Worm (Caenorhabditis elegans) whole organism, young adult: ENCODE measurements around the gene srbc-20.

ENCODE experiments used
- B0336.3 ChIP-seq: fragments of 200-800 bp; sonication (Bioruptor generic); IDR thresholded peaks from 2 replicates; pipeline ENCODE4 v1.3.6; 2022; ENCODE audit warnings: missing genetic modification characterization, missing compliant biosample characterization
- C06A6.2 ChIP-seq: fragments of 200-800 bp; sonication (Bioruptor generic); conservative IDR thresholded peaks from 2 replicates; pipeline ENCODE4 v1.3.6; 2022; ENCODE audit warnings: missing genetic modification characterization, missing compliant biosample characterization
- F22D6.2 ChIP-seq: sonication (generic microtip); optimal IDR thresholded peaks from 2 replicates; lab custom pipeline; 2016; ENCODE audit warnings: mild to moderate bottlenecking, missing genetic modification characterization, missing compliant biosample characterization
- F33H1.4 ChIP-seq: fragments of 200-800 bp; sonication (Bioruptor generic); IDR thresholded peaks from 2 replicates; pipeline ENCODE4 v1.3.6; 2022; ENCODE audit warnings: missing genetic modification reagents, missing genetic modification characterization, missing compliant biosample characterization
- F37B4.10 ChIP-seq: fragments of 200-800 bp; sonication (Bioruptor generic); IDR thresholded peaks from 2 replicates; pipeline ENCODE4 v1.3.6; 2022; ENCODE audit warnings: missing genetic modification characterization, missing compliant biosample characterization
- K12H6.12 ChIP-seq: fragments of 200-800 bp; sonication (Bioruptor generic); optimal IDR thresholded peaks from 2 replicates; lab custom pipeline; 2018; ENCODE audit warnings: mild to moderate bottlenecking, missing genetic modification characterization, missing compliant biosample characterization
- Y79H2A.3 ChIP-seq: fragments of 200-800 bp; sonication (Bioruptor generic); conservative IDR thresholded peaks from 2 replicates; pipeline ENCODE4 v1.3.6; 2022; ENCODE audit warnings: missing genetic modification reagents, missing genetic modification characterization, missing compliant biosample characterization
- Y95B8A.8 ChIP-seq: fragments of 200-800 bp; sonication (Bioruptor generic); IDR thresholded peaks from 2 replicates; pipeline ENCODE4 v1.3.6; 2022; ENCODE audit warnings: missing genetic modification reagents, missing genetic modification characterization, missing compliant biosample characterization
- ZK185.1 ChIP-seq: sonication (generic microtip); optimal IDR thresholded peaks from 2 replicates; lab custom pipeline; 2016; ENCODE audit warnings: mild to moderate bottlenecking, missing genetic modification characterization, missing compliant biosample characterization; ENCODE audit not compliant: poor library complexity, severe bottlenecking
- akir-1 ChIP-seq: fragments of 200-800 bp; sonication (Bioruptor generic); optimal IDR thresholded peaks from 2 replicates; lab custom pipeline; 2018; ENCODE audit warnings: mild to moderate bottlenecking, missing genetic modification characterization, moderate library complexity, missing compliant biosample characterization
- ama-1 ChIP-seq, 3 experiments: fragments of 150-350 bp in 1 of 3; sonication (generic microtip) in 2 of 3; optimal IDR thresholded peaks; 2 replicates each; lab custom pipeline; 2014 to 2018; ENCODE audit warnings: missing biosample characterization in 2 of 3, missing genetic modification characterization in 2 of 3, missing genetic modification reagents in 2 of 3
- cebp-1 ChIP-seq, 2 experiments: fragments of 200-800 bp in 1 of 2; sonication (Bioruptor generic) in 1 of 2; sonication (generic microtip) in 1 of 2; IDR thresholded peaks in 1 of 2; optimal IDR thresholded peaks in 1 of 2; 2 replicates each; pipeline versions ENCODE4 v1.3.6 to Lab custom; 2017 to 2022; ENCODE audit warnings: missing compliant biosample characterization in 2 of 2, missing genetic modification characterization in 2 of 2, mild to moderate bottlenecking in 1 of 2, missing genetic modification reagents in 1 of 2, moderate library complexity in 1 of 2
- cebp-2 ChIP-seq: fragments of 200-800 bp; sonication (Bioruptor generic); IDR thresholded peaks from 2 replicates; pipeline ENCODE4 v1.3.6; 2022; ENCODE audit warnings: missing genetic modification characterization, missing compliant biosample characterization
- ceh-27 ChIP-seq: fragments of 200-800 bp; sonication (Bioruptor generic); optimal IDR thresholded peaks from 2 replicates; lab custom pipeline; 2018; ENCODE audit warnings: mild to moderate bottlenecking, missing genetic modification characterization, moderate library complexity, missing compliant biosample characterization
- ceh-40 ChIP-seq: fragments of 200-800 bp; sonication (Bioruptor generic); IDR thresholded peaks from 2 replicates; pipeline ENCODE4 v1.3.6; 2022; ENCODE audit warnings: missing genetic modification characterization, missing compliant biosample characterization
- dox-1 ChIP-seq: fragments of 200-800 bp; sonication (Bioruptor generic); IDR thresholded peaks from 2 replicates; pipeline ENCODE4 v1.3.6; 2022; ENCODE audit warnings: missing genetic modification reagents, missing genetic modification characterization, missing compliant biosample characterization
- egl-44 ChIP-seq: fragments of 200-800 bp; sonication (Bioruptor generic); IDR thresholded peaks from 2 replicates; pipeline ENCODE4 v1.3.6; 2022; ENCODE audit warnings: missing genetic modification reagents, missing genetic modification characterization, missing compliant biosample characterization
- egrh-3 ChIP-seq: fragments of 200-800 bp; sonication (Bioruptor generic); IDR thresholded peaks from 2 replicates; pipeline ENCODE4 v1.3.6; 2022; ENCODE audit warnings: missing genetic modification reagents, missing genetic modification characterization, missing compliant biosample characterization
- ekl-4 ChIP-seq: fragments of 200-800 bp; sonication (Bioruptor generic); IDR thresholded peaks from 2 replicates; pipeline ENCODE4 v1.3.6; 2022; ENCODE audit warnings: missing genetic modification reagents, missing genetic modification characterization, missing compliant biosample characterization
- him-1 ChIP-seq: sonication (generic microtip); optimal IDR thresholded peaks from 2 replicates; lab custom pipeline; 2016; ENCODE audit warnings: missing genotype, missing genetic modification reagents, missing genetic modification characterization, missing compliant biosample characterization
- hlh-26 ChIP-seq: fragments of 200-800 bp; sonication (Bioruptor generic); conservative IDR thresholded peaks from 2 replicates; pipeline ENCODE4 v1.3.6; 2022; ENCODE audit warnings: missing genetic modification reagents, missing genetic modification characterization, missing compliant biosample characterization
- lin-26 ChIP-seq: fragments of 200-800 bp; sonication (Bioruptor generic); IDR thresholded peaks from 2 replicates; pipeline ENCODE4 v1.3.6; 2022; ENCODE audit warnings: missing genetic modification reagents, missing genetic modification characterization, missing compliant biosample characterization
- lin-35 ChIP-seq, 3 experiments: fragments of 150-350 bp in 2 of 3; sonication (generic microtip) in 1 of 3; optimal IDR thresholded peaks; 2 replicates each; lab custom pipeline; 2014 to 2018; ENCODE audit warnings: missing biosample characterization in 3 of 3, missing genetic modification characterization in 3 of 3, missing genetic modification reagents in 3 of 3
- lin-54 ChIP-seq: fragments of 200-800 bp; sonication (Bioruptor generic); optimal IDR thresholded peaks from 2 replicates; lab custom pipeline; 2018; ENCODE audit warnings: mild to moderate bottlenecking, missing genetic modification characterization, missing compliant biosample characterization
- madf-8 ChIP-seq: fragments of 200-800 bp; sonication (Bioruptor generic); conservative IDR thresholded peaks from 2 replicates; pipeline ENCODE4 v1.3.6; 2022; ENCODE audit warnings: missing genetic modification reagents, missing genetic modification characterization, missing compliant biosample characterization
- nfya-1 ChIP-seq: sonication (generic microtip); optimal IDR thresholded peaks from 2 replicates; lab custom pipeline; 2017; ENCODE audit warnings: antibody characterized with exemption, missing compliant biosample characterization, missing genetic modification characterization, borderline replicate concordance; ENCODE audit not compliant: insufficient read depth
- nhr-80 ChIP-seq: sonication (generic microtip); optimal IDR thresholded peaks from 2 replicates; lab custom pipeline; 2016; ENCODE audit warnings: missing genetic modification characterization, missing compliant biosample characterization
- rcor-1 ChIP-seq: fragments of 200-800 bp; sonication (Bioruptor generic); IDR thresholded peaks from 2 replicates; pipeline ENCODE4 v1.3.6; 2022; ENCODE audit warnings: missing genetic modification reagents, missing genetic modification characterization, missing compliant biosample characterization
- repo-1 ChIP-seq: sonication (generic microtip); optimal IDR thresholded peaks from 2 replicates; lab custom pipeline; 2017; ENCODE audit warnings: mild to moderate bottlenecking, missing genetic modification characterization, missing compliant biosample characterization
- sea-2 ChIP-seq: fragments of 200-800 bp; sonication (Bioruptor generic); IDR thresholded peaks from 2 replicates; pipeline ENCODE4 v1.3.6; 2022; ENCODE audit warnings: missing genetic modification characterization, missing compliant biosample characterization
- sptf-2 ChIP-seq: fragments of 200-800 bp; sonication (Bioruptor generic); optimal IDR thresholded peaks from 2 replicates; lab custom pipeline; 2018; ENCODE audit warnings: mild to moderate bottlenecking, missing genetic modification characterization, missing compliant biosample characterization
- unc-130 ChIP-seq: sonication (generic microtip); optimal IDR thresholded peaks from 2 replicates; lab custom pipeline; 2016; ENCODE audit warnings: missing genetic modification reagents, missing genetic modification characterization, missing compliant biosample characterization
- unc-62 ChIP-seq: fragments of 150-350 bp; optimal IDR thresholded peaks from 2 replicates; lab custom pipeline; 2014; ENCODE audit warnings: missing biosample characterization, missing genetic modification reagents, missing genetic modification characterization
- xnd-1 ChIP-seq: sonication (generic microtip); optimal IDR thresholded peaks from 2 replicates; lab custom pipeline; 2016; ENCODE audit warnings: missing genotype, missing genetic modification reagents, missing genetic modification characterization, missing compliant biosample characterization
- ztf-22 ChIP-seq: fragments of 200-800 bp; sonication (Bioruptor generic); optimal IDR thresholded peaks from 2 replicates; lab custom pipeline; 2018; ENCODE audit warnings: mild to moderate bottlenecking, missing genetic modification characterization, moderate library complexity, missing compliant biosample characterization
- ztf-25 ChIP-seq: fragments of 200-800 bp; sonication (Bioruptor generic); IDR thresholded peaks from 2 replicates; pipeline ENCODE4 v1.3.6; 2022; ENCODE audit warnings: missing genetic modification reagents, missing genetic modification characterization, missing compliant biosample characterization
- ztf-28 ChIP-seq: fragments of 200-800 bp; sonication (Bioruptor generic); IDR thresholded peaks from 2 replicates; pipeline ENCODE4 v1.3.6; 2022; ENCODE audit warnings: missing genetic modification reagents, missing genetic modification characterization, missing compliant biosample characterization
- ztf-6 ChIP-seq: fragments of 200-800 bp; sonication (Bioruptor generic); IDR thresholded peaks from 2 replicates; pipeline ENCODE4 v1.3.6; 2022; ENCODE audit warnings: missing genetic modification reagents, missing genetic modification characterization, missing compliant biosample characterization

Gene srbc-20

ce11 chrV:2133512-2133911 is 13.4 kb upstream of the srbc-20 start (continued):
- TF ChIP-seq F37B4.10 (GFP tag; lab: Robert Waterston, UW) (no peak), C06A6.2 (GFP tag; lab: Robert Waterston, UW) (no peak), ztf-6 (GFP tag; lab: Robert Waterston, UW) (no peak), egl-44 (GFP tag; lab: Robert Waterston, UW) (no peak), F22D6.2 (tag; lab: Kevin White, UChicago) (no peak), ZK185.1 (no peak), unc-62 (GFP tag; lab: Kevin White, UChicago) (no peak), sptf-2 (GFP tag; lab: Kevin White, UChicago) (no peak), lin-54 (GFP tag; lab: Kevin White, UChicago) (no peak), ceh-27 (GFP tag; lab: Kevin White, UChicago) (peak; percentile 43), repo-1 (tag; lab: Kevin White, UChicago) (no peak), F33H1.4 (GFP tag; lab: Robert Waterston, UW) (no peak), nfya-1 (tag; lab: Kevin White, UChicago) (no peak), ceh-40 (GFP tag; lab: Robert Waterston, UW) (no peak), lin-26 (GFP tag; lab: Robert Waterston, UW) (no peak), ztf-28 (GFP tag; lab: Robert Waterston, UW) (no peak), ama-1 (optimal IDR thresholded peaks at IDR 0.05; lab: Kevin White, UChicago) (no peak), ama-1 (GFP tag; optimal IDR thresholded peaks at IDR 0.05; lab: Kevin White, UChicago) (no peak), madf-8 (no peak), ekl-4 (GFP tag; lab: Robert Waterston, UW) (no peak), Y79H2A.3 (GFP tag; lab: Robert Waterston, UW) (no peak), Y95B8A.8 (GFP tag; lab: Robert Waterston, UW) (no peak), cebp-2 (GFP tag; lab: Robert Waterston, UW) (no peak)

- TF ChIP-seq lin-35 (GFP tag; optimal IDR thresholded peaks at IDR 0.05; lab: Kevin White, UChicago) (peak in 1 of 3 experiments; percentile 9), rcor-1 (GFP tag; lab: Robert Waterston, UW) (no peak)
These were observed 12.6 kb upstream of the srbc-20 start for ce11 chrV:2134340-2134739.

- TF ChIP-seq nhr-80 = peak; percentile 36
- TF ChIP-seq lin-35 (GFP tag; optimal IDR thresholded peaks at IDR 0.05; lab: Kevin White, UChicago) = peak in 1 of 3 experiments; percentile 16
- TF ChIP-seq unc-130 (GFP tag; lab: Kevin White, UChicago) = no peak
- TF ChIP-seq K12H6.12 (tag; lab: Kevin White, UChicago) = peak; percentile 25
- peak; percentile 49; the same call in 1 of the 2 replicates for TF ChIP-seq dox-1 (GFP tag; lab: Robert Waterston, UW)
- TF ChIP-seq ztf-22 (GFP tag; lab: Kevin White, UChicago) = no peak
- no peak for TF ChIP-seq xnd-1 (tag; lab: Kevin White, UChicago)
- TF ChIP-seq cebp-1 (GFP tag; IDR thresholded peaks at IDR 0.05; lab: Robert Waterston, UW) = no peak
- peak; percentile 46 for TF ChIP-seq cebp-1 (tag; optimal IDR thresholded peaks at IDR 0.05; lab: Kevin White, UChicago)
- TF ChIP-seq hlh-26 = no peak
- TF ChIP-seq ztf-25 = no peak
- TF ChIP-seq egl-44 (GFP tag; lab: Robert Waterston, UW) = no peak
- TF ChIP-seq him-1 (tag; lab: Kevin White, UChicago) = no peak
- no peak for TF ChIP-seq sea-2
- no peak for TF ChIP-seq F22D6.2 (tag; lab: Kevin White, UChicago)
- peak; percentile 55 for TF ChIP-seq egrh-3 (GFP tag; lab: Robert Waterston, UW)
- no peak for TF ChIP-seq B0336.3 (GFP tag; lab: Robert Waterston, UW)
- TF ChIP-seq akir-1 (GFP tag; lab: Kevin White, UChicago) = no peak
These were observed 11.6 kb upstream of the srbc-20 start for ce11 chrV:2135323-2135722.
